Worm (Caenorhabditis elegans): ENCODE measurements around the gene srw-107.

srw-107 gene

DNA sequence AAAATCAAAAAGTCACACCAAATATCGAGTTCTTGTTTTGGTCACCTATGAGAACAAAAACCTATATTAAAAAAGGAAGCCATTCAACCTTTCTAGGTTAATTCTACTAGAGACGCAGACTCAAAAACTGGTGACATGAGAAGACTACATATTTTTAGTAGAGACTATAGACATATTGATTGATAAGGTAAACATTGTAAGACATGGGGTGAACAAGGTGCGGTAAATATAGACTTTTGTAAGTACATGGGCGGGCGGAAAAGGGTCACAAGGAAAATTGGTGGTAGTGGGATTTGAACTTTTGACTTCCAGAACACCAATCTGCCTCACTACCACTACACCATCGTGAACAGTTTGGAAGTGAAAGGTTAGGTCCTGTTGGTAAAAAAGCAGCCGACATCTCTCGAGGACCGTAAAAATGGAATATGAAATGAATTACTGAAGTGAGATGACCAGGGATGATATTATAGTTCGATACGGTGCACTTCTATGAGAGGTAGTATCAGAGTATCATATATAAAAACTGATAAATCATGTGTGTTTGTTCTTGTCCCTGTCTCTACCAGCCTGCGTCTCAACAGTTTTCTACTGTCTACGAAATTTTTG, 37.0 kb downstream of the srw-107 start, which contains the start of gene nhr-212 (continued):
- no peak for TF ChIP-seq lin-40 (tag; optimal IDR thresholded peaks at IDR 0.05)
- no peak for TF ChIP-seq sptf-2 (GFP tag; optimal IDR thresholded peaks at IDR 0.05)
- no peak for TF ChIP-seq zim-3 (tag; optimal IDR thresholded peaks at IDR 0.05)
- TF ChIP-seq Y56A3A.18 (GFP tag; IDR thresholded peaks at IDR 0.05), result no peak
- no peak for TF ChIP-seq rec-8 (tag; optimal IDR thresholded peaks at IDR 0.05)
- no peak for TF ChIP-seq unc-130 (GFP tag; optimal IDR thresholded peaks at IDR 0.05)
- no peak for TF ChIP-seq ceh-40 (GFP tag; IDR thresholded peaks at IDR 0.05)
- TF ChIP-seq rpc-1 (optimal IDR thresholded peaks at IDR 0.05), result no peak
- TF ChIP-seq rpc-1 (tag; optimal IDR thresholded peaks at IDR 0.05), result peak; percentile 17

DNA sequence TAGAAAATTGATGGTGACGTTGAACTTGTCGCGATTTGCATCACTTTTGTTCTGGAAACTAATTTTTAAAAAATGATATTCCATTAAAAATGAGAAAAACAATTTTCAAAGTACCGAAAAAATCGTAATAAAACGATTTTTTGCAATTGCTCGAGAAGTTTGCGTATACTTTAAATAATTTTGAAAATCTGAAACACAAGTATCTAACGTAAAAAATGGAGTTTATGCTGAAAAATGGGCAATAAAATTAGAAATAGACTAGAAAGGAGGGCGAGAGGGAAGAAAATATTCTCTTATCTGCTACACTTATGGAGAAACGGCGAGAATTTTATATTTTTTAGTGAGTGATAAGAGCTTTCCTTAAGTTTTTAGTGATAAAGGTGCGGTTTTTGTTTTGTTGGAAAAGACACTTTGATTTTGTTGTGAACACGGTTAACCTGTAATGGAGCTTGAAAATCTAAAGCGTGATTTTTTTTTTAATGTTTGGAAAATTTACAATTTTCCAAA, 38.1 kb downstream of the srw-107 start, which contains the start of gene nhr-130:
Gene nhr-130 (minus strand): TSS at position 51 of the 507 bp plus-strand sequence.
- TF ChIP-seq nhr-80 (tag; optimal IDR thresholded peaks at IDR 0.05) (peak; percentile 42), ztf-26 (tag; optimal IDR thresholded peaks at IDR 0.05) (no peak)

DNA sequence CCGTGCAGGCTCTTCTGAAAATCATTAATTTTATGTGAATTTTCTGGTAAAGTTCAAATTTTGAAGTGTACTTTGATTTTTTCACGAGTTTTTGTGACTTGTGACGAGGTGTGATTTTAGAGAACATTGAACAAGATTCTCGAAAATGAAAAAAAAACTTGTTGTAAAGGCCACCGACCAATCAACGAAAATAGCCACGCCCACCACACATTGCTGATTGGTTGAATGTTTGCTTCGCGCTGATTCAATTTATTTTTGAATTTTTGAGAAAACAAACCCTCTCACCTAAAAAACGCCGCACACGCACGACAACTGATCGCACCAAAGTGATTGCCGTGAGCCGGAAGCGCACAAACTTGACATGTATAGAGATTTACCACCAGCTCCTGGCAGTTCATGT, 38.6 kb downstream of the srw-107 start:
- no peak for TF ChIP-seq unc-62 (GFP tag; optimal IDR thresholded peaks at IDR 0.05)
- TF ChIP-seq nfyb-1 (GFP tag; IDR thresholded peaks at IDR 0.05), result peak; percentile 91

DNA sequence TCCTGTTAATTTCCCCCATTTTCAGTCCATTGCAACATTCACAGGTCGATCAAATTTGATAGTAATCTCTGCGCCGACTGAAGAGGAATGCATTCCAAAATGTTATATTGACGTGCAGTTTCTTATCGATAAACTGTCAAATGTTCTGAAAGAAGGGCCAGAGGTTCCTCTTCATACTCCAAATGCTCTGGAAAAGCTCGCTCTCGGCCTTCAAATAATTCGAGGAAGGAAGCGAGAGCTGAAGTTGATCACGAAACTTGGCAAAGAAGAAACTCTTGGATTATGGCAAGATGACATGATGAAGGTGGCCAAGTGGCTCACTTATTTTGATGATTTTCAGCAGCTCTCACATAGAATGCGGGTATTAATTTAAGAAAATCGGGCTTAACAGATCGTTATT, 42.4 kb downstream of the srw-107 start:
- no peak for TF ChIP-seq dpff-1 (tag; optimal IDR thresholded peaks at IDR 0.05)
- TF ChIP-seq nhr-80 (tag; optimal IDR thresholded peaks at IDR 0.05), result peak; percentile 30

DNA sequence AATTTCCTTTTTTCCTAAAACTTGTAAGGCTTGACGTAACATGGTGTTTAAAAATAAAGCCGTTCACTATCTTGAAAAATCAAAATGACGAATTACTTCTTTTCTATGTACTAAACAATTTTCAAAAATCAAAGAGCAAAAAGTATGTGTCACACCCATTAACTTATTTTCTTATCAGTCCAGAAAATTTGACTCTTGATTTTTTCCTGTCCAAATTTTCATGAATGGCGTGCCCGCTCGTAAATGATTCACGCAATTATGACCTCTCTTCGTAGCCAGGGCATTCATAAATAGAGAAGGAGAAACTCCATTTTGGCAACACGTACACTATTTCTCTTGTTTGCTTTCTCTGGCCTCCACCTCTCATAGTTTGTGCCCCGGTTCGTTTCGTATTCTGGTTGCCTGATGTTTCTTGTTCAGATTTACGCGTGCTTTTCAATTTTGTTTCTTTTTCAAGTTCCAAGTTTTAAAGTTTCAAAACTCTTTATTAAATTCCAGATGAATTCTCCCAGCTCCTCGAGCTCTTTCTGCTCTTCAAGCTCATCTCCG, 43.7 kb downstream of the srw-107 start, which contains the start of gene nhr-55:
Gene nhr-55 (plus strand): TSS at position 499 of the 549 bp plus-strand sequence.
- TF ChIP-seq bed-2 (GFP tag; IDR thresholded peaks at IDR 0.05), result no peak
- TF ChIP-seq K11D2.4 (GFP tag; IDR thresholded peaks at IDR 0.05), result no peak
- TF ChIP-seq somi-1 (GFP tag; optimal IDR thresholded peaks at IDR 0.05), result no peak
- TF ChIP-seq nhr-80 (tag; optimal IDR thresholded peaks at IDR 0.05), result peak; percentile 63
- no peak for TF ChIP-seq dox-1 (GFP tag; IDR thresholded peaks at IDR 0.05)
- TF ChIP-seq ZK185.1 (tag; optimal IDR thresholded peaks at IDR 0.05; ENCODE audit: poor library complexity, severe bottlenecking), result no peak
- TF ChIP-seq B0336.3 (GFP tag; IDR thresholded peaks at IDR 0.05), result no peak
- no peak for TF ChIP-seq die-1 (tag; optimal IDR thresholded peaks at IDR 0.05)
- TF ChIP-seq nfya-2 (GFP tag; IDR thresholded peaks at IDR 0.05), result no peak
- no peak for TF ChIP-seq T07F8.4 (tag; optimal IDR thresholded peaks at IDR 0.05)
- TF ChIP-seq cebp-1 (GFP tag; IDR thresholded peaks at IDR 0.05), result no peak
- peak; percentile 3 for TF ChIP-seq cebp-1 (tag; optimal IDR thresholded peaks at IDR 0.05)
- no peak for TF ChIP-seq sdz-38 (tag; optimal IDR thresholded peaks at IDR 0.05)
- TF ChIP-seq lin-26 (GFP tag; IDR thresholded peaks at IDR 0.05), result no peak
- no peak for TF ChIP-seq ceh-27 (GFP tag; optimal IDR thresholded peaks at IDR 0.05)
- TF ChIP-seq nhr-27 (tag; optimal IDR thresholded peaks at IDR 0.05), result no peak
- no peak for TF ChIP-seq F22D6.2 (tag; optimal IDR thresholded peaks at IDR 0.05)
- TF ChIP-seq nhr-90 (tag; optimal IDR thresholded peaks at IDR 0.05), result no peak
- no peak for TF ChIP-seq F52B5.7 (tag; optimal IDR thresholded peaks at IDR 0.05)

All from whole organism, young adult.